Worm (Caenorhabditis elegans): ENCODE results near the gene F20D12.7.

F20D12.7 gene

DNA sequence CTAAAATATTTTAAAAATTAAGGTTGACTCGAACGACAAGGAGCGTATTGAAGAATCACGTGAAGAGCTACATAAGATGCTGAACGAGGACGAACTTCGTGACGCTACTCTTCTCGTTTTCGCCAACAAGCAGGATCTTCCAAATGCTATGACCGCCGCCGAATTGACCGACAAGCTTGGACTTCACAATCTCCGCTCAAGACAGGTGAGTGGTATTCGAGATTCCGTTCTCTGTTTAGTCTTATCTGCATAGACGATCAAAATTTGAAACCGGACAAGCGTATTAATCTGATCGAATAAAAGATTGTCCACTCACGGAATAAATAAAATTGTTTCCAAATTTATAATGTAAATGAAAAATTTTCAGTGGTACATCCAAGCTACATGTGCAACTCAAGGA lies 44.3 kb upstream of the F20D12.7 start:
- TF ChIP-seq elt-1 (tag; optimal IDR thresholded peaks at IDR 0.05) (peak; percentile 4), nhr-6 (tag; optimal IDR thresholded peaks at IDR 0.05) (no peak), ztf-1 (GFP tag; conservative IDR thresholded peaks at IDR 0.05) (no peak), nhr-25 (tag; optimal IDR thresholded peaks at IDR 0.05) (no peak), F13H6.1 (tag; optimal IDR thresholded peaks at IDR 0.05) (no peak), sma-3 (GFP tag; optimal IDR thresholded peaks at IDR 0.05) (no peak), unc-39 (tag; optimal IDR thresholded peaks at IDR 0.05) (no peak), ztf-11 (tag; optimal IDR thresholded peaks at IDR 0.05) (no peak), mbf-1 (tag; optimal IDR thresholded peaks at IDR 0.05) (no peak), sma-9 (GFP tag; optimal IDR thresholded peaks at IDR 0.05) (peak; percentile 4), sma-9 (tag; optimal IDR thresholded peaks at IDR 0.05) (no peak), mab-5 (tag; optimal IDR thresholded peaks at IDR 0.05) (no peak), lin-39 (tag; optimal IDR thresholded peaks at IDR 0.05) (no peak), ceh-16 (tag; optimal IDR thresholded peaks at IDR 0.05) (no peak), ama-1 (optimal IDR thresholded peaks at IDR 0.05) (no peak), aly-2 (tag; optimal IDR thresholded peaks at IDR 0.05) (no peak)

DNA sequence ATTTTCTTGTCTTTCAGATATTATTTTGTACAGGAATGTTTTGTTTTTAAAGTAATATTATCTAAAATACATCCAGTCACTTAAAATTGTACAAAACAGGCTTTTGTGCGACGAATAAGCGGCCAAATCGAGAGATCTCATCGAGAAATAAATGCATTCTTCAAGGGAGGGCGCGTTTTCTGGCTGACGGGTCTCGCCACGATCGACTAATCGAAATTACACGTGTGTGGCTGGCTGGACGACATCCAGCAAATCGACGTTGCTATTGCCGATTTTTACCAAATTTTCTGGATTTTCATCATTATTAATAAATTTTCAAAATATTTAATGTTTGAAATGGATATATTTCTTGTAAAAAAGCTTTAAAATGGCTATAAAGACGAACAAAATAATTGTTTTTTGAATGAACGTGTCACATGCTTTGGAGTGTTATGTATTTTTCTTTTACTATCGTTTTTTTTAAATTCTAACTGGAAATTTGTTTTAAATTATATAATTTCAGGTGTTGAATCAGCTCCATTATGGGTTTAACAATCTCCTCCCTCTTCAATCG lies 43.4 kb upstream of the F20D12.7 start, which contains the start of gene arf-5:
Gene arf-5, plus strand, starts transcription at position 503 of the 553 bp plus-strand sequence.
- TF ChIP-seq sem-4 (tag; optimal IDR thresholded peaks at IDR 0.05) = no peak
- no peak for TF ChIP-seq unc-39 (tag; optimal IDR thresholded peaks at IDR 0.05)
- peak; percentile 73 for TF ChIP-seq crh-2 (tag; optimal IDR thresholded peaks at IDR 0.05)
- no peak for TF ChIP-seq ztf-1 (GFP tag; conservative IDR thresholded peaks at IDR 0.05)
- peak; percentile 42 for TF ChIP-seq nhr-129 (tag; optimal IDR thresholded peaks at IDR 0.05)
- peak; percentile 9 for TF ChIP-seq lin-11 (tag; optimal IDR thresholded peaks at IDR 0.05)
- peak; percentile 48 for TF ChIP-seq C34F6.9 (tag; optimal IDR thresholded peaks at IDR 0.05)
- TF ChIP-seq unc-55 (GFP tag; optimal IDR thresholded peaks at IDR 0.05) = peak; percentile 52
- no peak for TF ChIP-seq peb-1 (tag; optimal IDR thresholded peaks at IDR 0.05)
- TF ChIP-seq lsy-2 (tag; optimal IDR thresholded peaks at IDR 0.05) = peak in 1 of 2 experiments; percentile 74
- no peak for TF ChIP-seq blmp-1 (tag; optimal IDR thresholded peaks at IDR 0.05; ENCODE audit: insufficient read depth)
- peak in 1 of 2 experiments; percentile 36 for TF ChIP-seq mdl-1 (tag; optimal IDR thresholded peaks at IDR 0.05)
- peak; percentile 37 for TF ChIP-seq lin-13 (GFP tag; optimal IDR thresholded peaks at IDR 0.05)
- no peak for TF ChIP-seq dmd-4 (tag; optimal IDR thresholded peaks at IDR 0.05)

DNA sequence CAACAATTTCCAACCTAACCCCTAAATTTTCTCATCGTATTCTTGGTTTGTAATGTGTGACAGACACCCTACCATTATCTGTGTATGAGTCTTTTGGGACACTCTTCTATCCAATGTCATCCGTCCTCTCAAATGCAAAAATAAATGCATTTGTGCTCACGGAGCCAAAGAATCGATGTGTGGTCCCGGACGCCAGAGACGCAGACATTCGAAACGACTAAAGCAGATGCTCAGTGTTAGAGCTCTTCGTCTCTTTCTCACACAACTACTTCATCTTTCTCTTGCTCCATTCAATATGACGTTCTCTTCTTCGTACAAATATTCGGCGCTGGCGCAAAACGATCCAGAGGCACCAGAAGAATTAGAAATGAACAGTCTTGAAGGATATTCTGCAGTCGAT lies 40.9 kb upstream of the F20D12.7 start, which contains the start of gene unc-24:
Gene unc-24, plus strand, starts transcription at position 283 of the 400 bp plus-strand sequence.
- no peak for TF ChIP-seq peb-1 (tag; optimal IDR thresholded peaks at IDR 0.05)
- TF ChIP-seq nhr-12 (tag; optimal IDR thresholded peaks at IDR 0.05) = no peak
- TF ChIP-seq lin-11 (tag; optimal IDR thresholded peaks at IDR 0.05) = no peak
- no peak for TF ChIP-seq ZK546.5 (tag; optimal IDR thresholded peaks at IDR 0.05)
- no peak for TF ChIP-seq F13H6.1 (tag; optimal IDR thresholded peaks at IDR 0.05)
- peak; percentile 16 for TF ChIP-seq sma-9 (GFP tag; optimal IDR thresholded peaks at IDR 0.05)
- TF ChIP-seq sma-9 (tag; optimal IDR thresholded peaks at IDR 0.05) = no peak
- peak; percentile 13 for TF ChIP-seq crh-2 (tag; optimal IDR thresholded peaks at IDR 0.05)
- TF ChIP-seq mdl-1 (tag; optimal IDR thresholded peaks at IDR 0.05) = no peak
- peak; percentile 42 for TF ChIP-seq mab-5 (tag; optimal IDR thresholded peaks at IDR 0.05)
- no peak for TF ChIP-seq alr-1 (tag; optimal IDR thresholded peaks at IDR 0.05)
- no peak for TF ChIP-seq skn-1 (tag; optimal IDR thresholded peaks at IDR 0.05)
- TF ChIP-seq R02D3.7 (tag; optimal IDR thresholded peaks at IDR 0.05) = no peak
- no peak for TF ChIP-seq elt-1 (tag; optimal IDR thresholded peaks at IDR 0.05)
- TF ChIP-seq lin-39 (tag; optimal IDR thresholded peaks at IDR 0.05) = no peak
- TF ChIP-seq elt-3 (tag; optimal IDR thresholded peaks at IDR 0.05) = no peak
- TF ChIP-seq zag-1 (tag; optimal IDR thresholded peaks at IDR 0.05) = peak; percentile 17
- TF ChIP-seq nhr-21 (tag; optimal IDR thresholded peaks at IDR 0.05) = no peak
- TF ChIP-seq gmeb-1 (tag; optimal IDR thresholded peaks at IDR 0.05) = no peak
- TF ChIP-seq nhr-237 (tag; optimal IDR thresholded peaks at IDR 0.05) = no peak
- no peak for TF ChIP-seq sma-3 (GFP tag; optimal IDR thresholded peaks at IDR 0.05)
- TF ChIP-seq C34F6.9 (tag; optimal IDR thresholded peaks at IDR 0.05) = peak; percentile 48
- TF ChIP-seq unc-39 (tag; optimal IDR thresholded peaks at IDR 0.05) = no peak
- no peak for TF ChIP-seq ceh-82 (tag; optimal IDR thresholded peaks at IDR 0.05)
- TF ChIP-seq ceh-16 (tag; optimal IDR thresholded peaks at IDR 0.05) = no peak
- no peak for TF ChIP-seq nhr-23 (tag; optimal IDR thresholded peaks at IDR 0.05)
- TF ChIP-seq ztf-4 (tag; optimal IDR thresholded peaks at IDR 0.05) = no peak
- TF ChIP-seq nhr-77 (tag; optimal IDR thresholded peaks at IDR 0.05) = no peak
- TF ChIP-seq unc-55 (GFP tag; optimal IDR thresholded peaks at IDR 0.05) = peak; percentile 73
- no peak for TF ChIP-seq ztf-11 (tag; optimal IDR thresholded peaks at IDR 0.05)
- no peak for TF ChIP-seq nhr-25 (tag; optimal IDR thresholded peaks at IDR 0.05)

All from whole organism, L2 larva.